Worm (Caenorhabditis elegans): ENCODE measurements around the gene cutl-1.

Gene cutl-1

DNA sequence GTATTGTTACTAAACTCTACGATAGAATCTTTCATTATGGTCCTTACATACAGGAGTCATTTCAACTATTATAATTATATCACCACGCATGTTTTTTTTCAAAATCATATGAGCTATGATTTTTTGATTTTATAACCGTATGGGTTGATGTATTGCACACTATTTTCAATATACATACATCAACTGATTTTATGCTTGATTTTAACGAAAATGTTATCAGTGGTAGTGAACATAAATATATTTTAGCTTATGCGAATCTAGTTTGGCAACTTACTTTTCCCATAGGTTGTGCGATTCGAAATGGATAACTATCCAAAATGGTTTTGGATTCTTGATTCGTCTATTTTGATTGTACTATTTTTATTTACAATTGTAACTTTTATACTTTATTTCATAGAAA is 17.7 kb upstream of the cutl-1 start, which contains the start of gene srv-10:
Gene srv-10, plus strand, starts transcription at position 301 of the 400 bp plus-strand sequence.
- TF ChIP-seq nhr-25 (tag; optimal IDR thresholded peaks at IDR 0.05; ENCODE audit: borderline replicate concordance, insufficient read depth): no peak
- TF ChIP-seq mep-1 (tag; optimal IDR thresholded peaks at IDR 0.05): no peak
- no peak for TF ChIP-seq F49E8.2 (tag; optimal IDR thresholded peaks at IDR 0.05; ENCODE audit: borderline replicate concordance)
- no peak for TF ChIP-seq ces-1 (GFP tag; optimal IDR thresholded peaks at IDR 0.05)
- TF ChIP-seq F37D6.2 (tag; optimal IDR thresholded peaks at IDR 0.05): no peak
- no peak for TF ChIP-seq R02D3.7 (tag; optimal IDR thresholded peaks at IDR 0.05)
- TF ChIP-seq lin-13 (GFP tag; optimal IDR thresholded peaks at IDR 0.05): no peak
- no peak for TF ChIP-seq vab-7 (GFP tag; IDR thresholded peaks at IDR 0.05)
- no peak for TF ChIP-seq F26F4.8 (GFP tag; conservative IDR thresholded peaks at IDR 0.05)
- no peak for TF ChIP-seq lin-15B (tag; optimal IDR thresholded peaks at IDR 0.05)
- no peak for TF ChIP-seq lin-38 (GFP tag; IDR thresholded peaks at IDR 0.05)
- TF ChIP-seq Y105C5A.15 (GFP tag; IDR thresholded peaks at IDR 0.05): no peak
- no peak for TF ChIP-seq ctbp-1 (GFP tag; IDR thresholded peaks at IDR 0.05)
- TF ChIP-seq nhr-111 (GFP tag; optimal IDR thresholded peaks at IDR 0.05): no peak
- no peak for TF ChIP-seq nhr-6 (tag; optimal IDR thresholded peaks at IDR 0.05)
- TF ChIP-seq nhr-41 (GFP tag; IDR thresholded peaks at IDR 0.05): no peak
- TF ChIP-seq ceh-20 (GFP tag; IDR thresholded peaks at IDR 0.05): no peak
- no peak for TF ChIP-seq dpl-1 (GFP tag; optimal IDR thresholded peaks at IDR 0.05)
- no peak for TF ChIP-seq unc-39 (tag; optimal IDR thresholded peaks at IDR 0.05)

DNA sequence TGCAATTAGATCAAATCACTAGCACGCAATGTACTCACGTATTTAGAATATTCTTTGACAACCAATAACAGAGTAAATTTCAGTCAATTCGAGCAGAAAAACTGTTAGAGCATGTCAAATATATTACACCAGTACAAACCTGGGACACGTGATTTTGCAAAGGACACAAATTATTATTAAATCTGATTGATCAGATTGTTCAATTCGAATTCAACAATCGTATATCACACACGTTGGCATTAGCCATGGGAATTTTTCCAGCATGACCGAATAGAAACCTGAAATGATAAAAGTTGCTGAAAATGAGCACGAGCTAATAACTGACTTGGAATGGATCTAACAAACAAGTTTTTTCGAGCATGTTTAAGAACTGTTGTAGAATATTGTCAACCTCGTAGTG is 17.1 kb upstream of the cutl-1 start, which contains the start of gene srv-9:
Gene srv-9, minus strand, starts transcription at position 101 of the 400 bp plus-strand sequence.
- no peak for TF ChIP-seq Y75B8A.6 (GFP tag; IDR thresholded peaks at IDR 0.05)
- TF ChIP-seq aha-1 (tag): peak; percentile 44

DNA sequence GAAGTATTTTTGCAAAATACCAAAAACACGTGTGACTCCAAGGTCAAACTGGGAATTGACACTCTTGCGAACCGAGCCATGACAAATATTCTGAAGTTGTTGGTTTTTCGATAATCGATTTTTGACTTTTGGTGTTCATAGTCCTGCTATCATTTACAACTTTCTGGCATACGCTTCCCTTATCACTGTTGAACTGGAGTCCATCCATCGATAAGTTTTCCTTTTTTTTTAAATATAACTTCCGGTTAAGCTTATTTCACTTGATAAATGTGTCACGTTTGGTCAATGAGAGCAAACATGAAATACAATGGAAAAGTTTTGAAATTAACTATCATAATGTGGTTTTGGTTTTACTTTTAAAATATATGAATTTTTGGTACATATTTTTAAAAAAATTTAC is 15.8 kb upstream of the cutl-1 start:
- TF ChIP-seq nhr-28 (tag; optimal IDR thresholded peaks at IDR 0.05) (peak; percentile 59), pqm-1 (tag; optimal IDR thresholded peaks at IDR 0.05) (peak; percentile 99), egl-27 (tag; optimal IDR thresholded peaks at IDR 0.05) (no peak), T20F7.1 (GFP tag; optimal IDR thresholded peaks at IDR 0.05) (peak; percentile 16), mdl-1 (tag; optimal IDR thresholded peaks at IDR 0.05) (no peak), nhr-77 (tag; optimal IDR thresholded peaks at IDR 0.05) (peak; percentile 37), dmd-6 (GFP tag; IDR thresholded peaks at IDR 0.05) (peak; percentile 80)

DNA sequence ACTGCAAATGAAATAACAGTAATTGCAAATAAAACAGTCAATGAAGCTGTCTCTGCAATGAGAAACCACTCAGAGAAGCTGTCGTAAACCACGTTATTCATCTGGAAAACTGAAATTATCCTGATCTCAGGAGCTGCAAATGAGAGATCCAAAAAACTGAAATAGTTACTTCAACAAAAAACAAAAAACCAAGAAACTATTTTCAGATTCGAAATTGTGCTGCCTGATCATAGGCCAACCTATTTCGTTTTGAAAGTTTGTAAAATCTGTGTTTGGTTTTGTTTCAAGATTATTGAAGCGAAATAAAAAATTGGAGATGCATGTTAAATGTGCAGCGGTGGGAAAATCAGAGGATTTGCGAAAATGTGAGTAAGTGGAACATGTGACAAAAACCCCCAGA is 14.7 kb upstream of the cutl-1 start, which contains the start of gene srv-8:
Gene srv-8, minus strand, starts transcription at position 101 of the 400 bp plus-strand sequence.
- TF ChIP-seq nhr-237 (tag; optimal IDR thresholded peaks at IDR 0.05) (no peak), Y48G9A.11 (GFP tag; IDR thresholded peaks at IDR 0.05) (no peak), lin-1 (GFP tag; IDR thresholded peaks at IDR 0.05) (no peak), T20F7.1 (GFP tag; optimal IDR thresholded peaks at IDR 0.05) (no peak), Y105C5A.15 (GFP tag; IDR thresholded peaks at IDR 0.05) (no peak), hmg-1.1 (GFP tag; IDR thresholded peaks at IDR 0.05) (no peak), saeg-2 (GFP tag; IDR thresholded peaks at IDR 0.05) (no peak), F44E2.7 (GFP tag; IDR thresholded peaks at IDR 0.05) (no peak), jun-1 (tag; optimal IDR thresholded peaks at IDR 0.05) (no peak)

DNA sequence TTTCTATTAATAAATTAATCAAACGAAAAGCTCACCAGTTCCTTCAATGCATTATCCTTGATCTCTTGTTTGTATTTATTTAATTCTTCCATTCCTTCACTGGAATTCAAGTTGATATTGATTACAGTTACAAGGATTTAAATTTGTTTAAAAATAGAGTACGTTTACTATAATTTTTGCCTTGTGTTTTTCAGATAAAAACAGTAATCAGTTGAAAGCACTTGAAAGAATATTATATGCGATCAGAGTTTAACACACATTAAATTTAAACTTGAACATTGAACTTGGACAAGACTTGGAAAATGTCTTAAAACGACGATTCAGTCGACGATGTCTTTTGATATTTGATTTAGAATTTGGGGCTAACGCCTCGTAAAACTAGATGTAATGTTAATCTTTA is 11.6 kb upstream of the cutl-1 start, which contains the start of gene F53F1.6:
Gene F53F1.6, minus strand, starts transcription at position 101 of the 400 bp plus-strand sequence.
- no peak for TF ChIP-seq fos-1 (tag; optimal IDR thresholded peaks at IDR 0.05)
- no peak for TF ChIP-seq duxl-1 (tag; optimal IDR thresholded peaks at IDR 0.05; ENCODE audit: poor library complexity)
- no peak for TF ChIP-seq nhr-237 (tag; optimal IDR thresholded peaks at IDR 0.05)
- no peak for TF ChIP-seq nhr-76 (tag; optimal IDR thresholded peaks at IDR 0.05)
